Fruit fly (Drosophila melanogaster): ENCODE measurements around the gene CG7488.

CG7488 gene

DNA sequence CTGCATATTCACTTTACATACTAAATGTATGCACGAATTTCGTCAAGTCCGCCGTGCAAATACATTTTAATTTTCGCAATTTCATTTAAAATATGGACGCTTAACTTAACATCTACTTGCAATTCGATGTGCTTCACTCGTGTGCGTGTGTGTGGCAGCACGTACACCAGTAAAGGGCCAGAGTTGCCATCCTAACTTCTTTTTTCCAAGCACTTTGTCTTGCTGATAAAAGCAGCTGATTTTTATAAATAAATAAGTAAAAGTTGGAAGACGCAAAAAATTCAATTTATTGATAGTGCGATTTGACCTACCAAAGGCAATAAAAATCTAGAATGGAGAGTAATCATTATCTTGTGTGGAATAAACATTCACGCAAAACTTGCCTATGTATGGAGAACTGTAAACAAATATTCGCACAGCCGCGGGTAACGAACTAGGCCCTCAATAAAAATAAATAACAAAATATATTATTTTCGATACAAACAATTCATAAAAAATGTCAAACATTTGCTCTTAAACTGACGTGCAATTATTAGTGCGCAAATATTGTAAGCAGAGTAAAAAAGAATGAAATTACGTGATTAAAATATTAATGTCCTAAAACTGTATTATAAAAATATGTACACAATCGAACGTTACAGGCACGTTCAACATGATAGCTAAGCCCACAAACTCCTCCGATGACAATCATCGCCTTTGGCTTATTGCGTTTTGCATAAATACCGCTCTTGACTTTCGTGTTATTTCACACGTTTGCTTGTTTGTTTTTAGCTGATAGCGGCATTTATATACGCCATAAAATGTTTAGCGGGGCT lies 13.0 kb upstream of the CG7488 start (continued):
- peak; percentile 62 for TF ChIP-seq h (GFP tag; optimal IDR thresholded peaks at IDR 0.05)

DNA sequence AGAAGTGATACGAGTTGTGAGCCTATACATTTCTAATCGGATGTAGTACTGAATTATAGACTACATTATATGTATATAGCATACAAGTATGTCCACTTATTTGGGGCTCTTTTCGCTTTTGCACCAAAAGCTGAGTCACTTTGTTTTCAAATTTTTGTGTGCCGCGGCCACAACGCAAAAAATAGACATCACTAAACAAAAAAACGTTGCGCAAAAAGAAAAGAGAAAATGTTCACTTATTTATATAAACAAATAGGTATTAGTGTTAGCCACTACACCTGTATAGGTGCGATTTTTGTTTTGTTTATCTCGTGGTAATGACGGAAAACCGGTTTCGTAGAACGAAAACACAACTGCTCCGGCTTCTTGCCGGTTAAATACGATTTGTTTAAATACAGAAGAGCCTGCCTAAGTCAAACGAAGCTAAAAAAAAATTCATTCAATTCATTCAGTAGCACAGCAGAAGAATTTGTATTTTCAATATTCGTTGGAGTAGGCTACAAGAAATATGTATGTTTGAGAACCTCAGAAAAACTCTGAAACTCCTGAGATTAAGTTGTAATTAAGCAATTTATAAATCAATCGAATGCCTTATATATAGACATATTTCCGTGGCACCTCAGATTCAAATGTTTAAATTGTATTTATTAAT lies 12.3 kb upstream of the CG7488 start:
- TF ChIP-seq brk (GFP tag; optimal IDR thresholded peaks at IDR 0.05) (no peak), CrebA (GFP tag; optimal IDR thresholded peaks at IDR 0.05; ENCODE audit: borderline replicate concordance) (no peak), Dif (GFP tag; optimal IDR thresholded peaks at IDR 0.05; ENCODE audit: partially characterized antibody) (no peak), Vsx2 (GFP tag; optimal IDR thresholded peaks at IDR 0.05; ENCODE audit: partially characterized antibody) (no peak), dl (GFP tag; optimal IDR thresholded peaks at IDR 0.05; ENCODE audit: insufficient read depth in 1 of 2, partially characterized antibody in 2 of 2) (no peak), Rel (GFP tag; optimal IDR thresholded peaks at IDR 0.05) (no peak), Rel (tag; optimal IDR thresholded peaks at IDR 0.05) (no peak), foxo (GFP tag; optimal IDR thresholded peaks at IDR 0.05) (no peak), Mio (GFP tag; optimal IDR thresholded peaks at IDR 0.05) (no peak), usp (GFP tag; optimal IDR thresholded peaks at IDR 0.05) (no peak), Hr83 (GFP tag; optimal IDR thresholded peaks at IDR 0.05; ENCODE audit: poor library complexity, severe bottlenecking) (no peak), CG9705 (GFP tag; optimal IDR thresholded peaks at IDR 0.05) (no peak), jim (GFP tag; optimal IDR thresholded peaks at IDR 0.05) (no peak), Hnf4 (GFP tag; optimal IDR thresholded peaks at IDR 0.05) (no peak), Hr78 (GFP tag; optimal IDR thresholded peaks at IDR 0.05) (no peak), psq (GFP tag; optimal IDR thresholded peaks at IDR 0.05) (no peak)

DNA sequence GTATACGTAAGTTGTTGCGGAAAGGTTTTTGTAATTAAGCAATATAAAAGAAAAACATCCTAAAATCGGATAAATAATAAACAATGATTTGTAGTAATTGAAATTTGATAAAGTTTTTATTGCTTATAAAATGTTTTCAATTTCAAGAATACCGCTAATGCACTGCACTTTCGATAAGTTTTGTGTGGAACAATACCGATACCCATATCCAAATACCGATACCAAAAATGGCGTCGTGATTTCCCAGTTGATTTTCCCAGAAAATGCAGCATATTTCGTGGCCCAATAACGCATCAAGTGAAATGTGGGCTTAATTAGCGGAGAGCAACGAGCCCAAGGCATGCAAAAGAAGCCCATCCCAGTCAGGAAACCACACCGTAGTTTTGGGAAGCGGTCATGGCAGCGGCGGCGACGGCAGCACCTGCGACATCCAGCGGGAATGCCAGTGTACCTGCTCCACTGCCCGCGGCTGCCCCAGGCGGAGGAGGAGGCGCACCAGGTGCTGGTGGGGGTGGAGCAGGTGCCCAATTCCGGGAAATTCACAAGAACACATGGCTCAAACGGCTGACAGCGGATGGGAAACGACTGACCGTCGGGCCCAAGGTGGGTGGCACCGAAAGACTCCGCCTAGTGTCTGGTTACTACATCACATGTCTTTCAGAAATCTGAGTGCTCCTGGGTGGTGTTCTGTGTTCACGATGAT lies 9.4 kb upstream of the CG7488 start, which contains the start of gene CG31342:
CG31342 (plus strand) TSS at position 214 of the 703 bp plus-strand sequence.
- peak; percentile 13 for TF ChIP-seq ey (GFP tag; optimal IDR thresholded peaks at IDR 0.05)
- TF ChIP-seq dmrt93B (GFP tag; optimal IDR thresholded peaks at IDR 0.05), result no peak
- TF ChIP-seq Rel (GFP tag; optimal IDR thresholded peaks at IDR 0.05), result no peak
- TF ChIP-seq Rel (tag; optimal IDR thresholded peaks at IDR 0.05), result peak; percentile 20

DNA sequence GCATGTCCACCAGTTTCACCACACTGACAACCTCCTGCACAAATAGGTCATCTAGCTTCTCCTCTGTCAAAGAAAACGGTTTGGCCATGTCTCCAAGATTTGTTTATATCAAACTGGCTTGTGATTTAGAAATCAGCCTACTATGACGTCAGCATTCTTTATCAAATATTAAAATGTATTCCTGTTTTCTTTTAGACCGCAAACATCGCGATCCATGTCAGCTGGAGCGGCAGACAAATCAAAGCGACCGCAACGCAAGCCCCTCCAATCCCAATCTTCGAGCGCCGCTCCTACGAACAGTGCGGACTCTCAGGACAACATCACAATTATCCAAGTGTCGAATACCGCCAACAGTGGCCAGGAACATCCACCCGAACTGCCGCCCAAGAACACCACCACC lies 7.0 kb upstream of the CG7488 start, which contains the start of gene CG14383:
CG14383 (minus strand) TSS at position 101 of the 400 bp plus-strand sequence.
- TF ChIP-seq OdsH (GFP tag; optimal IDR thresholded peaks at IDR 0.05) (no peak), woc (GFP tag; optimal IDR thresholded peaks at IDR 0.05) (no peak), CG9705 (GFP tag; optimal IDR thresholded peaks at IDR 0.05) (no peak), sv (GFP tag; optimal IDR thresholded peaks at IDR 0.05) (no peak), tai (GFP tag; optimal IDR thresholded peaks at IDR 0.05) (no peak), Dif (GFP tag; optimal IDR thresholded peaks at IDR 0.05; ENCODE audit: partially characterized antibody) (no peak), dl (GFP tag; optimal IDR thresholded peaks at IDR 0.05; ENCODE audit: insufficient read depth in 1 of 2, partially characterized antibody in 2 of 2) (no peak), lola (GFP tag; optimal IDR thresholded peaks at IDR 0.05) (no peak), psq (GFP tag; optimal IDR thresholded peaks at IDR 0.05) (no peak), brk (GFP tag; optimal IDR thresholded peaks at IDR 0.05) (no peak)

DNA sequence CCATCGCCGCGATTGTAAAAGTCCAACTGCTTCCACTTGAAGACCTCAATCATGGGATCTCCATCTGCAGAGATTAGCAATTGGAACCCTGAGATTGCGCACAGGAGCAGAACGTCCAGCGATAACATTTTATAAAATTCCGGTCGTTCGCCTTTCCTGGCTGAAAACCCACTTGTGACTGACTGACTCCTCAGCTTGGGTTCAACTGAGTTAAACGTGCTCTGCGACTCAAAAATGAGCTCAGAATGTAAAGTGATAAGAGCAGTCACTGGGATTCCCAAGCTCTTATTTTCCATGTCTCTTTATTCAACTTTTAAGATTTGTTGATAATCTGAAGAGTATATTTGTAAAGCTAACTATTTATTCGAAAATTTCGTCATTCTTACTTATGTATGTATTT lies 2.4 kb upstream of the CG7488 start, which contains the start of gene yellow-f:
yellow-f (minus strand) TSS at position 184 of the 400 bp plus-strand sequence.
- TF ChIP-seq Rel (GFP tag; optimal IDR thresholded peaks at IDR 0.05) (no peak), Rel (tag; optimal IDR thresholded peaks at IDR 0.05) (peak; percentile 88), brk (GFP tag; optimal IDR thresholded peaks at IDR 0.05) (no peak)

DNA sequence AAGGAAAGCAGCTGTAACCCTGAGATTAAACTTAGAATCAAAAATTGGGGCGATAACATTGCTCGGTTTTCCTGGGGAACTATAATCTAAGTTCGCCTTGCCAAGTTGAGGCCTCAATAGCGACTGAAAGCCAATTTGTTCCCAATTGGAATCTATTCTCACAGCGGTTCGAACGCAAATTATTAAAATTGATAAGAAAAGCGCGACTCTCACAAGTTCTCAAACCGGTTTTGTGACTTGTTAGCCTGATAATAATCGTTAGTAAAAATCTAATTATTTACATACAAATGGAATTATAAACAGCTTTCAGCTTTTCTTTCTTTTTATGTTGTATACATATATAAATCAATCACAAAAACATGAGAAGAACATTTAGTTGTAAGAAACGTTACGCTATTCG lies 373 bp upstream of the CG7488 start, which contains the start of gene yellow-f2:
yellow-f2 (minus strand) TSS at position 101 of the 400 bp plus-strand sequence.
- TF ChIP-seq CrebA (GFP tag; optimal IDR thresholded peaks at IDR 0.05; ENCODE audit: borderline replicate concordance), result no peak
- TF ChIP-seq Hr78 (GFP tag; optimal IDR thresholded peaks at IDR 0.05), result no peak
- no peak for TF ChIP-seq Mio (GFP tag; optimal IDR thresholded peaks at IDR 0.05)
- no peak for TF ChIP-seq Abd-B (GFP tag; optimal IDR thresholded peaks at IDR 0.05)
- no peak for TF ChIP-seq Sp1 (GFP tag; optimal IDR thresholded peaks at IDR 0.05)
- TF ChIP-seq h (GFP tag; optimal IDR thresholded peaks at IDR 0.05), result no peak
- TF ChIP-seq jim (GFP tag; optimal IDR thresholded peaks at IDR 0.05), result no peak
- no peak for TF ChIP-seq dsf (GFP tag; optimal IDR thresholded peaks at IDR 0.05; ENCODE audit: borderline replicate concordance)
- TF ChIP-seq usp (GFP tag; optimal IDR thresholded peaks at IDR 0.05), result no peak
- no peak for TF ChIP-seq fru (GFP tag; optimal IDR thresholded peaks at IDR 0.05)
- TF ChIP-seq N (GFP tag; optimal IDR thresholded peaks at IDR 0.05), result no peak
- TF ChIP-seq sage (GFP tag; optimal IDR thresholded peaks at IDR 0.05), result no peak
- no peak for TF ChIP-seq GATAd (GFP tag; optimal IDR thresholded peaks at IDR 0.05)
- no peak for TF ChIP-seq brk (GFP tag; optimal IDR thresholded peaks at IDR 0.05)
- TF ChIP-seq OdsH (GFP tag; optimal IDR thresholded peaks at IDR 0.05), result no peak
- no peak for TF ChIP-seq Myc (optimal IDR thresholded peaks at IDR 0.05)
- TF ChIP-seq Hr83 (GFP tag; optimal IDR thresholded peaks at IDR 0.05; ENCODE audit: poor library complexity, severe bottlenecking), result no peak
- TF ChIP-seq rgr (GFP tag; optimal IDR thresholded peaks at IDR 0.05), result no peak

Measured in whole organism, wandering third instar larva.